Fruit fly (Drosophila melanogaster) whole organism, embryonic: ENCODE results near the gene nerfin-2.

Experiments used
- Abd-B ChIP-seq: fragments of 200-800 bp; sonication (Bioruptor generic); optimal IDR thresholded peaks from 2 replicates; lab custom pipeline; 2018; ENCODE audit warnings: missing biosample characterization, mild to moderate bottlenecking, missing genetic modification characterization, moderate library complexity
- Asciz ChIP-seq: fragments of 200-800 bp; sonication (Bioruptor generic); optimal IDR thresholded peaks from 2 replicates; lab custom pipeline; 2017; ENCODE audit warnings: missing biosample characterization, mild to moderate bottlenecking, missing genetic modification characterization, missing genetic modification reagents
- BEAF-32 ChIP-seq: fragments of 200-800 bp; sonication (Bioruptor generic); optimal IDR thresholded peaks from 3 replicates; lab custom pipeline; 2017; ENCODE audit warnings: missing biosample characterization, missing genetic modification characterization, mild to moderate bottlenecking, moderate library complexity, missing genetic modification reagents
- BtbVII ChIP-seq: fragments of 200-800 bp; sonication (Bioruptor generic); optimal IDR thresholded peaks from 3 replicates; lab custom pipeline; 2017; ENCODE audit warnings: missing biosample characterization, mild to moderate bottlenecking, missing genetic modification characterization
- CG10565 ChIP-seq: fragments of 200-800 bp; sonication (Bioruptor generic); optimal IDR thresholded peaks from 3 replicates; lab custom pipeline; 2016; ENCODE audit warnings: missing biosample characterization, mild to moderate bottlenecking, missing genetic modification characterization
- CG13123 ChIP-seq: fragments of 200-800 bp; sonication (Bioruptor generic); optimal IDR thresholded peaks from 2 replicates; lab custom pipeline; 2016; ENCODE audit warnings: missing biosample characterization, missing genetic modification characterization
- CG13624 ChIP-seq: fragments of 200-800 bp; sonication (Bioruptor generic); optimal IDR thresholded peaks from 2 replicates; lab custom pipeline; 2016; ENCODE audit warnings: missing biosample characterization, missing genetic modification characterization
- CG1792 ChIP-seq: fragments of 200-800 bp; sonication (Bioruptor generic); optimal IDR thresholded peaks from 2 replicates; lab custom pipeline; 2016; ENCODE audit warnings: missing biosample characterization, missing genetic modification characterization
- CG18262 ChIP-seq: fragments of 200-800 bp; optimal IDR thresholded peaks from 3 replicates; lab custom pipeline; 2019; ENCODE audit warnings: missing biosample characterization, mild to moderate bottlenecking, missing genetic modification characterization, moderate library complexity
- CG2116 ChIP-seq: fragments of 200-800 bp; sonication (Bioruptor generic); optimal IDR thresholded peaks from 3 replicates; lab custom pipeline; 2018; ENCODE audit warnings: missing biosample characterization, mild to moderate bottlenecking, missing genetic modification characterization
- CG4730 ChIP-seq: fragments of 200-800 bp; sonication (Bioruptor generic); IDR thresholded peaks from 2 replicates; pipeline ENCODE4 v1.3.6; 2022; ENCODE audit warnings: missing biosample characterization, missing genetic modification characterization
- CG6272 ChIP-seq: fragments of 200-800 bp; sonication (Bioruptor generic); IDR thresholded peaks from 2 replicates; pipeline ENCODE4 v1.3.6; 2022; ENCODE audit warnings: missing biosample characterization, missing genetic modification characterization
- CG7786 ChIP-seq: fragments of 200-800 bp; sonication (Bioruptor generic); optimal IDR thresholded peaks from 2 replicates; lab custom pipeline; 2016; ENCODE audit warnings: missing biosample characterization, missing genetic modification characterization
- CG8924 ChIP-seq: fragments of 200-800 bp; optimal IDR thresholded peaks from 3 replicates; lab custom pipeline; 2019; ENCODE audit warnings: missing biosample characterization, mild to moderate bottlenecking, missing genetic modification characterization, moderate library complexity
- CG9215 ChIP-seq: fragments of 200-800 bp; sonication (Bioruptor generic); IDR thresholded peaks from 2 replicates; pipeline ENCODE4 v1.3.6; 2022; ENCODE audit warnings: missing biosample characterization, missing genetic modification characterization
- CG9817 ChIP-seq: fragments of 200-800 bp; sonication (Bioruptor generic); optimal IDR thresholded peaks from 2 replicates; lab custom pipeline; 2018; ENCODE audit warnings: missing biosample characterization, mild to moderate bottlenecking, missing genetic modification characterization, moderate library complexity
- CHES-1-like ChIP-seq: fragments of 200-800 bp; sonication (Bioruptor generic); optimal IDR thresholded peaks from 2 replicates; lab custom pipeline; 2016; ENCODE audit warnings: missing biosample characterization, missing genetic modification characterization
- Deaf1 ChIP-seq: fragments of 200-800 bp; optimal IDR thresholded peaks from 3 replicates; lab custom pipeline; 2019; ENCODE audit warnings: missing biosample characterization, mild to moderate bottlenecking, missing genetic modification characterization, moderate library complexity
- Dfd ChIP-seq, 2 experiments: fragments of >200 bp; optimal IDR thresholded peaks; 2 replicates each; lab custom pipeline; 2017; ENCODE audit warnings: missing biosample characterization in 2 of 2, missing genetic modification characterization in 2 of 2
- E2f1 ChIP-seq: fragments of 200-800 bp; sonication (Bioruptor generic); IDR thresholded peaks from 2 replicates; pipeline ENCODE4 v1.3.6; 2022; ENCODE audit warnings: missing biosample characterization, missing genetic modification characterization
- Fer2 ChIP-seq: fragments of 200-800 bp; sonication (Bioruptor generic); optimal IDR thresholded peaks from 2 replicates; lab custom pipeline; 2018; ENCODE audit warnings: missing biosample characterization, mild to moderate bottlenecking, missing genetic modification characterization, moderate library complexity
- HLH3B ChIP-seq: fragments of 200-800 bp; sonication (Bioruptor generic); IDR thresholded peaks from 2 replicates; pipeline ENCODE4 v1.3.6; 2022; ENCODE audit warnings: missing biosample characterization, missing genetic modification characterization
- HLH54F ChIP-seq: fragments of 200-800 bp; sonication (Bioruptor generic); optimal IDR thresholded peaks from 3 replicates; lab custom pipeline; 2016; ENCODE audit warnings: missing biosample characterization, missing genetic modification characterization
- Hand ChIP-seq: fragments of 200-800 bp; sonication (Bioruptor generic); optimal IDR thresholded peaks from 2 replicates; lab custom pipeline; 2017; ENCODE audit warnings: mild to moderate bottlenecking, missing biosample characterization, missing genetic modification reagents, missing genetic modification characterization
- Kr ChIP-seq: fragments of 200-800 bp; sonication (Bioruptor generic); optimal IDR thresholded peaks from 2 replicates; lab custom pipeline; 2017; ENCODE audit warnings: missing biosample characterization, mild to moderate bottlenecking, missing genetic modification characterization
- Max ChIP-seq: fragments of 200-800 bp; sonication (Bioruptor generic); optimal IDR thresholded peaks from 2 replicates; lab custom pipeline; 2016; ENCODE audit warnings: missing biosample characterization, mild to moderate bottlenecking, missing genetic modification characterization
- NK7.1 ChIP-seq: fragments of 200-800 bp; sonication (Bioruptor generic); optimal IDR thresholded peaks from 3 replicates; lab custom pipeline; 2016; ENCODE audit warnings: missing biosample characterization, missing genetic modification characterization
- Opbp ChIP-seq: fragments of 200-800 bp; sonication (Bioruptor generic); IDR thresholded peaks from 3 replicates; pipeline ENCODE4 v1.3.6; 2022; ENCODE audit warnings: missing biosample characterization, missing genetic modification characterization; ENCODE audit not compliant: partially characterized antibody
- Trl ChIP-seq, 3 experiments: fragments of >200 bp in 2 of 3; fragments of 200-800 bp in 1 of 3; sonication (Bioruptor generic) in 1 of 3; optimal IDR thresholded peaks; 2 replicates in 1 of 3; 3 replicates in 2 of 3; lab custom pipeline; 2016 to 2017; ENCODE audit warnings: missing biosample characterization in 1 of 3, missing genetic modification characterization in 1 of 3
- al ChIP-seq: fragments of 200-800 bp; sonication (Bioruptor generic); IDR thresholded peaks from 2 replicates; pipeline ENCODE4 v1.3.6; 2022; ENCODE audit warnings: missing biosample characterization, missing genetic modification characterization
- br ChIP-seq: fragments of >200 bp; optimal IDR thresholded peaks from 2 replicates; lab custom pipeline; 2017
- bsh ChIP-seq, 2 experiments: fragments of 200-800 bp; sonication (Bioruptor generic); optimal IDR thresholded peaks; 2 replicates each; lab custom pipeline; 2017 to 2018; ENCODE audit warnings: mild to moderate bottlenecking in 2 of 2, missing biosample characterization in 2 of 2, missing genetic modification characterization in 2 of 2, moderate library complexity in 1 of 2
- cas ChIP-seq: fragments of 200-800 bp; sonication (Bioruptor generic); IDR thresholded peaks from 2 replicates; pipeline ENCODE4 v1.3.6; 2022; ENCODE audit warnings: missing biosample characterization, missing genetic modification characterization
- dm ChIP-seq: fragments of 200-800 bp; sonication (Bioruptor generic); optimal IDR thresholded peaks from 3 replicates; lab custom pipeline; 2016; ENCODE audit warnings: missing biosample characterization, missing genetic modification characterization
- dmrt99B ChIP-seq: fragments of 200-800 bp; sonication (Bioruptor generic); optimal IDR thresholded peaks from 2 replicates; lab custom pipeline; 2018; ENCODE audit warnings: missing biosample characterization, mild to moderate bottlenecking, missing genetic modification characterization, moderate library complexity
- fd96Cb ChIP-seq: fragments of 200-800 bp; sonication (Bioruptor generic); optimal IDR thresholded peaks from 2 replicates; lab custom pipeline; 2018; ENCODE audit warnings: missing biosample characterization, mild to moderate bottlenecking, missing genetic modification characterization, moderate library complexity
- gsb ChIP-seq: fragments of 200-800 bp; sonication (Bioruptor generic); IDR thresholded peaks from 2 replicates; pipeline ENCODE4 v1.3.6; 2022; ENCODE audit warnings: missing biosample characterization, missing genetic modification characterization
- her ChIP-seq: fragments of 200-800 bp; sonication (Bioruptor generic); optimal IDR thresholded peaks from 2 replicates; lab custom pipeline; 2016; ENCODE audit warnings: missing biosample characterization, missing genetic modification characterization
- ken ChIP-seq: fragments of 200-800 bp; sonication (Bioruptor generic); IDR thresholded peaks from 3 replicates; pipeline ENCODE4 v1.3.6; 2022; ENCODE audit warnings: missing biosample characterization, missing genetic modification characterization
- knrl ChIP-seq: fragments of 200-800 bp; sonication (Bioruptor generic); IDR thresholded peaks from 3 replicates; pipeline ENCODE4 v1.3.6; 2022; ENCODE audit warnings: missing biosample characterization, missing genetic modification characterization; ENCODE audit not compliant: partially characterized antibody
- lov ChIP-seq, 2 experiments: fragments of 200-800 bp in 1 of 2; fragments of >200 bp in 1 of 2; sonication (Bioruptor generic) in 1 of 2; IDR thresholded peaks in 1 of 2; optimal IDR thresholded peaks in 1 of 2; 2 replicates in 1 of 2; 3 replicates in 1 of 2; pipeline versions ENCODE4 v1.3.6 to Lab custom; 2017 to 2022; ENCODE audit warnings: missing biosample characterization in 1 of 2, missing genetic modification characterization in 1 of 2
- nom ChIP-seq: fragments of 200-800 bp; sonication (Bioruptor generic); optimal IDR thresholded peaks from 2 replicates; lab custom pipeline; 2017; ENCODE audit warnings: missing biosample characterization, missing genetic modification characterization, mild to moderate bottlenecking, moderate library complexity, missing genetic modification reagents
- odd ChIP-seq: fragments of 200-800 bp; sonication (Bioruptor generic); optimal IDR thresholded peaks from 2 replicates; lab custom pipeline; 2017; ENCODE audit warnings: missing biosample characterization, mild to moderate bottlenecking, missing genetic modification characterization
- ro ChIP-seq: fragments of 200-800 bp; sonication (Bioruptor generic); IDR thresholded peaks from 2 replicates; pipeline ENCODE4 v1.3.6; 2022; ENCODE audit warnings: missing biosample characterization, missing genetic modification characterization
- row ChIP-seq: fragments of 200-800 bp; sonication (Bioruptor generic); IDR thresholded peaks from 3 replicates; pipeline ENCODE4 v1.3.6; 2022; ENCODE audit warnings: missing biosample characterization, missing genetic modification characterization
- sob ChIP-seq: fragments of 200-800 bp; sonication (Bioruptor generic); IDR thresholded peaks from 2 replicates; pipeline ENCODE4 v1.3.6; 2022; ENCODE audit warnings: missing biosample characterization, missing genetic modification characterization
- wor ChIP-seq: fragments of 200-800 bp; sonication (Bioruptor generic); IDR thresholded peaks from 2 replicates; pipeline ENCODE4 v1.3.6; 2022; ENCODE audit warnings: missing biosample characterization, missing genetic modification characterization
- z ChIP-seq: fragments of 200-800 bp; sonication (Bioruptor generic); IDR thresholded peaks from 3 replicates; pipeline ENCODE4 v1.3.6; 2022; ENCODE audit warnings: missing biosample characterization, missing genetic modification characterization

nerfin-2 gene

dm6 chr3R:10087206-10087927 is 16.4 kb downstream of the nerfin-2 start (continued):
- TF ChIP-seq Opbp (GFP tag; lab: Robert Waterston, UW) (no peak), knrl (0 out of 3 replicates have a peak, but pooled peaks have one; percentile 16), CG8924 (tag; lab: Kevin White, UChicago) (peak; percentile 35), Hand (GFP tag; lab: Kevin White, UChicago) (peak; percentile 15), br (lab: Kevin White, UChicago) (no peak), ken (GFP tag; lab: Robert Waterston, UW) (peak; percentile 65; the same call in 2 of the 3 replicates), Kr (GFP tag; lab: Kevin White, UChicago) (no peak), fd96Cb (tag; lab: Kevin White, UChicago) (peak; percentile 43), dm (GFP tag; lab: Kevin White, UChicago) (peak; percentile 32), HLH3B (GFP tag; lab: Robert Waterston, UW) (peak; percentile 69), nom (peak; percentile 61), HLH54F (peak; percentile 65), BEAF-32 (GFP tag; lab: Kevin White, UChicago) (no peak), CG4730 (GFP tag; lab: Robert Waterston, UW) (peak; percentile 45; the same call in 1 of the 2 replicates), odd (GFP tag; lab: Kevin White, UChicago) (no peak), CG9817 (tag; lab: Kevin White, UChicago) (peak; percentile 28), CG18262 (tag; lab: Kevin White, UChicago) (peak; percentile 24), CG2116 (GFP tag; lab: Kevin White, UChicago) (peak; percentile 32), CG1792 (GFP tag; lab: Kevin White, UChicago) (peak; percentile 48), gsb (GFP tag; lab: Robert Waterston, UW) (peak; percentile 59), z (GFP tag; lab: Robert Waterston, UW) (no peak), CG10565 (GFP tag; lab: Kevin White, UChicago) (no peak), E2f1 (GFP tag; lab: Robert Waterston, UW) (0 out of 2 replicates have a peak, but pooled peaks have one; percentile 46), row (GFP tag; lab: Robert Waterston, UW) (peak; percentile 66), dmrt99B (tag; lab: Kevin White, UChicago) (peak; percentile 68), sob (GFP tag; lab: Robert Waterston, UW) (peak; percentile 55; the same call in 1 of the 2 replicates), Deaf1 (tag; lab: Kevin White, UChicago) (peak; percentile 43), Fer2 (tag; lab: Kevin White, UChicago) (no peak), BtbVII (peak; percentile 65), CG13123 (GFP tag; lab: Kevin White, UChicago) (peak; percentile 19), CG7786 (GFP tag; lab: Kevin White, UChicago) (peak; percentile 61), wor (GFP tag; lab: Robert Waterston, UW) (0 out of 2 replicates have a peak, but pooled peaks have one; percentile 25), al (peak; percentile 78), cas (GFP tag; lab: Robert Waterston, UW) (no peak), Abd-B (GFP tag; lab: Kevin White, UChicago) (peak; percentile 61), her (GFP tag; lab: Kevin White, UChicago) (peak; percentile 69), NK7.1 (peak; percentile 58), Asciz (GFP tag; lab: Kevin White, UChicago) (peak; percentile 51), bsh (GFP tag; optimal IDR thresholded peaks at IDR 0.05; lab: Kevin White, UChicago) (peak; percentile 59 to 78), ro (GFP tag; lab: Robert Waterston, UW) (no peak), Max (GFP tag; lab: Kevin White, UChicago) (peak; percentile 50), Dfd (GFP tag; optimal IDR thresholded peaks at IDR 0.05; lab: Kevin White, UChicago) (peak in 1 of 2 experiments; percentile 52), Trl (optimal IDR thresholded peaks at IDR 0.05; lab: Kevin White, UChicago) (peak; percentile 82 to 95), Trl (GFP tag; optimal IDR thresholded peaks at IDR 0.05; lab: Kevin White, UChicago) (peak; percentile 49), lov (optimal IDR thresholded peaks at IDR 0.05; lab: Kevin White, UChicago) (no peak), lov (GFP tag; IDR thresholded peaks at IDR 0.05; lab: Robert Waterston, UW) (no peak), CG6272 (GFP tag; lab: Robert Waterston, UW) (0 out of 2 replicates have a peak, but pooled peaks have one; percentile 33), CHES-1-like (GFP tag; lab: Kevin White, UChicago) (peak; percentile 67), CG13624 (GFP tag; lab: Kevin White, UChicago) (peak; percentile 72), CG9215 (GFP tag; lab: Robert Waterston, UW) (no peak)
